Worm (Caenorhabditis elegans): Measurements from ENCODE around the gene C09B9.85.

ce11 chrIV:4996956-4997355, 28.6 kb downstream of the C09B9.85 start:
- no peak for TF ChIP-seq zag-1 (tag; optimal IDR thresholded peaks at IDR 0.05)
- TF ChIP-seq ztf-7 (tag; optimal IDR thresholded peaks at IDR 0.05), result no peak
- TF ChIP-seq unc-62 (GFP tag; optimal IDR thresholded peaks at IDR 0.05 in 1 of 2), result no peak
- TF ChIP-seq unc-62 (tag; optimal IDR thresholded peaks at IDR 0.05), result no peak
- no peak for TF ChIP-seq ama-1 (optimal IDR thresholded peaks at IDR 0.05)
- no peak for TF ChIP-seq lin-13 (GFP tag; optimal IDR thresholded peaks at IDR 0.05)
- TF ChIP-seq lsy-2 (tag; optimal IDR thresholded peaks at IDR 0.05), result no peak
- TF ChIP-seq arid-1 (GFP tag; conservative IDR thresholded peaks at IDR 0.05), result no peak
- no peak for TF ChIP-seq aly-2 (tag; optimal IDR thresholded peaks at IDR 0.05)
- TF ChIP-seq aha-1 (tag), result no peak
- no peak for TF ChIP-seq zip-2 (tag; optimal IDR thresholded peaks at IDR 0.05)
- no peak for TF ChIP-seq rbr-2 (tag; optimal IDR thresholded peaks at IDR 0.05)
- no peak for TF ChIP-seq ces-1 (GFP tag; optimal IDR thresholded peaks at IDR 0.05)
